Fruit fly (Drosophila melanogaster) whole organism, adult: ENCODE results near the gene CG32081.

Experiments used
- CG11617 ChIP-seq: fragments of 200-800 bp; sonication (Bioruptor generic); optimal IDR thresholded peaks from 2 replicates; lab custom pipeline; 2017; ENCODE audit warnings: mild to moderate bottlenecking, missing biosample characterization, missing genetic modification reagents, missing genetic modification characterization
- CG33017 ChIP-seq: fragments of 200-800 bp; sonication (Bioruptor generic); optimal IDR thresholded peaks from 2 replicates; lab custom pipeline; 2018; ENCODE audit warnings: missing biosample characterization, mild to moderate bottlenecking, missing genetic modification characterization, moderate library complexity
- CG5204 ChIP-seq: fragments of 200-800 bp; sonication (Bioruptor generic); optimal IDR thresholded peaks from 2 replicates; lab custom pipeline; 2016; ENCODE audit warnings: missing biosample characterization, missing genetic modification characterization
- Crg-1 ChIP-seq: fragments of 200-800 bp; sonication (Bioruptor generic); optimal IDR thresholded peaks from 2 replicates; lab custom pipeline; 2016; ENCODE audit warnings: missing biosample characterization, missing genetic modification characterization
- Hr96 ChIP-seq: fragments of 200-800 bp; sonication (Bioruptor generic); optimal IDR thresholded peaks from 2 replicates; lab custom pipeline; 2016; ENCODE audit warnings: missing biosample characterization, missing genetic modification characterization

- TF ChIP-seq Hr96 (no peak), CG5204 (GFP tag; lab: Kevin White, UChicago) (no peak), CG33017 (tag; lab: Kevin White, UChicago) (no peak), CG11617 (GFP tag; lab: Kevin White, UChicago) (no peak), Crg-1 (no peak)
These were observed 43.7 kb downstream of the CG32081 start for dm6 chr3L:11071057-11071456.
